Worm (Caenorhabditis elegans): Measurements from ENCODE around the gene W09D10.4.

The W09D10.4 gene

ce11 chrIII:10706481-10706880, 9.5 kb downstream of the W09D10.4 start (continued):
- no peak for TF ChIP-seq nhr-10 (tag; optimal IDR thresholded peaks at IDR 0.05)
- no peak for TF ChIP-seq T20F7.1 (GFP tag; optimal IDR thresholded peaks at IDR 0.05)
- no peak for TF ChIP-seq R02D3.7 (tag; optimal IDR thresholded peaks at IDR 0.05)
- no peak for TF ChIP-seq ama-1 (optimal IDR thresholded peaks at IDR 0.05)
- no peak for TF ChIP-seq sdz-12 (GFP tag; optimal IDR thresholded peaks at IDR 0.05)
- 0 out of 2 replicates have a peak, but pooled peaks have one; percentile 38 for TF ChIP-seq tra-1 (GFP tag; IDR thresholded peaks at IDR 0.05)
- TF ChIP-seq pqm-1 (tag; optimal IDR thresholded peaks at IDR 0.05), result no peak
- no peak for TF ChIP-seq nhr-42 (GFP tag; IDR thresholded peaks at IDR 0.05)
- no peak for TF ChIP-seq rbr-2 (tag; optimal IDR thresholded peaks at IDR 0.05)
- TF ChIP-seq snpc-1.2 (GFP tag; IDR thresholded peaks at IDR 0.05), result peak; percentile 26; the same call in 1 of the 2 replicates
- TF ChIP-seq attf-4 (tag; optimal IDR thresholded peaks at IDR 0.05), result no peak
- TF ChIP-seq egl-27 (tag; optimal IDR thresholded peaks at IDR 0.05), result no peak
- no peak for TF ChIP-seq nhr-11 (tag; optimal IDR thresholded peaks at IDR 0.05)

DNA sequence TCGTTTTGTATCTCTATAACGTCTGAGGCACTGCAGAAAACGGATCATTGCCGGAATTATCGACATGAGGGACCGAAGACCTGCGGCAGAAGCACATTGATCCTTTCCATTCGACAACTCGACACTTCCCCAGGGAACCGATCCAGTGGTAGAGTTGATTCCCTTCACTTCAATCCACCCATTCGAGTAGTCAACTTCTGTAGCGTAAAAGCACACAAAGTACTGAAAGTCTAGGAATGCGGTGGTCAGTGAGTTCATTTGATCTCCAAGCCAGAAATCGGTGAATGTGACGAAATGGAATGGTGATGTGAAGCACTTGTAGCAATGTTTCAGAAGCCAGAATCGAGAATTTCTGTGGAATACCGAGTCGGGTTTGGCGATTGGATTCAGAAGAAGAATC, 11.5 kb downstream of the W09D10.4 start:
- no peak for TF ChIP-seq F37D6.2 (tag; optimal IDR thresholded peaks at IDR 0.05)
- TF ChIP-seq F10B5.3 (tag; optimal IDR thresholded peaks at IDR 0.05), result no peak
- no peak for TF ChIP-seq spr-1 (tag; optimal IDR thresholded peaks at IDR 0.05)
- TF ChIP-seq Y5F2A.4 (GFP tag; optimal IDR thresholded peaks at IDR 0.05), result no peak
- peak in 1 of 2 experiments; percentile 95 for TF ChIP-seq unc-62 (GFP tag; optimal IDR thresholded peaks at IDR 0.05 in 1 of 2)
- TF ChIP-seq unc-62 (tag; optimal IDR thresholded peaks at IDR 0.05), result no peak
- TF ChIP-seq sdz-12 (GFP tag; optimal IDR thresholded peaks at IDR 0.05), result no peak

ce11 chrIII:10703833-10704232, 12.2 kb downstream of the W09D10.4 start:
- TF ChIP-seq daf-12 (tag; optimal IDR thresholded peaks at IDR 0.05) (no peak), aha-1 (tag) (peak; percentile 88), ztf-7 (tag; optimal IDR thresholded peaks at IDR 0.05) (no peak), mep-1 (tag; optimal IDR thresholded peaks at IDR 0.05) (no peak)

ce11 chrIII:10702805-10703204, 13.2 kb downstream of the W09D10.4 start:
- TF ChIP-seq hmg-1.1 (GFP tag; IDR thresholded peaks at IDR 0.05) (no peak), zip-2 (tag; optimal IDR thresholded peaks at IDR 0.05) (no peak), daf-19 (GFP tag; conservative IDR thresholded peaks at IDR 0.05) (no peak), nhr-41 (GFP tag; IDR thresholded peaks at IDR 0.05) (no peak), dmd-6 (GFP tag; IDR thresholded peaks at IDR 0.05) (no peak), mxl-2 (GFP tag; conservative IDR thresholded peaks at IDR 0.05) (no peak), ceh-44 (GFP tag; IDR thresholded peaks at IDR 0.05) (no peak), tag-97 (GFP tag; IDR thresholded peaks at IDR 0.05) (no peak), rbr-2 (tag; optimal IDR thresholded peaks at IDR 0.05) (no peak)

DNA sequence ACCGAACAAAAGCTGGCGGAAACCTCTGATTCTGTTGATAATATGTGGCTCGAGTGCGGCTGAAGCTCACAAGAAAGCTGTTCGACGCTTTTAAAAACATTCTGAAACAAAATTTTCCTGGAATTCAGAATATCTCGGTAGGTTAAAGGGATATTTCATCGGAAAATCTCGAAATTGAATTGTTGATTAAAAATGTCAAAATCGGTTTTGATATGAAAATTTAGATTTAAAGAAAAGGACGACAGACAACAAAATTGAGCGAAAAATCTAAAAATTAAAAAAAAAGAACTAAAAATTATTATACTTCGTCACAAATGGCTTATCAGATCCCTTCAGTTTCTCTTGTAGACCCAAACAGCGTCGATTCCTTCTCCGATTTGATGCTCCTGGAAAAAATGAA, 15.5 kb downstream of the W09D10.4 start, which contains the start of gene Y39A1A.20:
Gene Y39A1A.20, minus strand, starts transcription at position 101 of the 400 bp plus-strand sequence.
- TF ChIP-seq aha-1 (tag) (peak; percentile 83), nhr-77 (tag; optimal IDR thresholded peaks at IDR 0.05) (no peak)

ce11 chrIII:10694294-10694693, 21.7 kb downstream of the W09D10.4 start, which contains the start of the genes Y39A1A.18 and fmo-3:
Y39A1A.18 (minus strand) TSS chrIII:10694485.
fmo-3 (plus strand) TSS chrIII:10694681.
- TF ChIP-seq nhr-28 (tag; optimal IDR thresholded peaks at IDR 0.05), result peak; percentile 38
- TF ChIP-seq cey-2 (tag; optimal IDR thresholded peaks at IDR 0.05; ENCODE audit: borderline replicate concordance, insufficient read depth), result no peak

Measured in whole organism, L4 larva.